Worm (Caenorhabditis elegans): Measurements from ENCODE around the gene lipl-4.

Gene lipl-4

DNA sequence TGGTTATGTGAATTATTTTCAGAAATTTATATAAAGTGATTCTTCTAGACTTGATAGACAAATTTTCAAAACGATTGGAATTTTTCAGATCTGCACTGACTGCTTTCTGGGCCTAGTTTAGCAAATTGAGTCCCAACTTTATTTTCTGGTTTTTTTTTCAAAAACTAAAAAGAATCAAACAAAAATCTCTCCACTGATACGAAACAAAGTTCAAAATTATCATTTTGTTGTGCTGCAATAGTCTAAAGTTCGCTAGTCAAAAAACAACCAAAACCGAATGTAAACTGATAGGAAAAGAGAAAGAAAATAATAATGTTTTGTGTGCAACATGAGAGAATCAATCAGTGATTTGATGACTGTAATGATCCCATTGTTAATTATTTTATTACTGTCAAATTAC is at the start of gene lipl-4:
lipl-4 (plus strand) TSS at position 301 of the 400 bp plus-strand sequence.
- TF ChIP-seq nhr-237 (tag; optimal IDR thresholded peaks at IDR 0.05) (no peak), nhr-2 (tag; optimal IDR thresholded peaks at IDR 0.05) (no peak), unc-62 (GFP tag; optimal IDR thresholded peaks at IDR 0.05) (no peak), blmp-1 (tag; optimal IDR thresholded peaks at IDR 0.05) (no peak), elt-3 (tag; optimal IDR thresholded peaks at IDR 0.05) (no peak), cnd-1 (tag; optimal IDR thresholded peaks at IDR 0.05) (no peak), unc-120 (tag; optimal IDR thresholded peaks at IDR 0.05; ENCODE audit: poor library complexity, severe bottlenecking) (no peak), bed-3 (GFP tag; optimal IDR thresholded peaks at IDR 0.05) (no peak)

DNA sequence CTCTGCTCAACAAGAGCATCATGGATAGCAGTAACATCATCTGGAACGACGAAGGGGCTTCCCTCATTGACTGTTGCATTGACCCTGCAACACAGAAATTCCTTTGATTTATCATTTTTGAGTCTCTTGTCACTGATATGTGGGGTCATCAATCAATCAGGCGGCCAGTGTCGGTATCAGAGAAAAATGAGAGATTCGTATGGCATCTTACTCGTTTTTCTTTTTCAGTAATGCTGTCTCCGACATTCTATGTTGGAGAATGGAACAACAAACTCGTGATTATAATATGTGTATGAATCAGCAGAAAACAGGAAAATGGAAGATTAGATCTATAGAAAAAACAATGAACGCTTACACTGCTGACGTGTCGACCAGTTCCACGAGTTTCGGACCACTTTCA is 46.8 kb upstream of the lipl-4 start:
- TF ChIP-seq M03D4.4 (tag; optimal IDR thresholded peaks at IDR 0.05) (no peak), unc-62 (GFP tag; optimal IDR thresholded peaks at IDR 0.05) (peak; percentile 9)

DNA sequence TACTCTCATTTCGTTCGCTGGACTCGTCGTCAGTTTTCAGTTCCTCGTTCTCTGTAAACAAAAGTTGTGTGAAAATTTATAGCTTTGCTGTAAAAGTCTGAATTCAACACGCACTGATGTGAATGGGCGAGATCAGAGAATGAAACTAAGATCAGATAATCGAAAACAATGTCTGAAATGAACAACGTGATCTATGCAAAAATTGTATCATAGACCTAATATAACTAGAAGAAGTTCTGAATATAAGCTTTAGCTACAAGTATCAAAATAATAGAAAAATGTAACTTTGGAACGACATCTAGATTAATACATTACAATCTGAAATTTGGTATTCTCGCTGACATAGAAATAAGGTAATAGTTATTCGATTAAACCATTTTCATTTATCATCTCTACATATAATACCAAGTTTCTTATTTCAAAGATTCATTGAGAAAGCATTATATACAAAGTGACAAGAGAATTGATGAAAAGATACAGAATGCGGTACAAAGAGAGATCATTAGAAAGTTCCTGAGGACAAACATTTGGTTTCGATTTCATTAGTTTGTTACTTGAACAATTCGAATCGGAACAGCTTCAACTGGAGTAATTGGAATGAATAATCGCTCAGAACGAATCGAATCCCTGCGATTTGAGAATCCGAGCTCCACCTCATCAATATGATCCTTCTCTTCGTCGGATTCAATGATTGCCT is 45.7 kb upstream of the lipl-4 start, which contains the start of gene moc-2:
moc-2 (minus strand) TSS at position 51 of the 697 bp plus-strand sequence.
- TF ChIP-seq ceh-83 (GFP tag; optimal IDR thresholded peaks at IDR 0.05) (no peak), unc-120 (tag; optimal IDR thresholded peaks at IDR 0.05; ENCODE audit: poor library complexity, severe bottlenecking) (no peak), elt-3 (tag; optimal IDR thresholded peaks at IDR 0.05) (no peak), ces-1 (GFP tag; optimal IDR thresholded peaks at IDR 0.05) (no peak), cnd-1 (tag; optimal IDR thresholded peaks at IDR 0.05) (no peak), nhr-2 (tag; optimal IDR thresholded peaks at IDR 0.05) (no peak), sptf-1 (tag; optimal IDR thresholded peaks at IDR 0.05) (no peak), unc-39 (tag; optimal IDR thresholded peaks at IDR 0.05) (no peak), blmp-1 (tag; optimal IDR thresholded peaks at IDR 0.05) (no peak), nhr-12 (tag; optimal IDR thresholded peaks at IDR 0.05) (no peak), nhr-28 (tag; optimal IDR thresholded peaks at IDR 0.05) (no peak), lin-32 (GFP tag; optimal IDR thresholded peaks at IDR 0.05) (no peak), mls-2 (tag; optimal IDR thresholded peaks at IDR 0.05) (no peak), ceh-43 (GFP tag; optimal IDR thresholded peaks at IDR 0.05) (no peak), elt-1 (tag; optimal IDR thresholded peaks at IDR 0.05; ENCODE audit: borderline replicate concordance, insufficient read depth) (no peak), nhr-76 (tag; optimal IDR thresholded peaks at IDR 0.05) (no peak), zip-8 (tag; optimal IDR thresholded peaks at IDR 0.05) (no peak), lin-13 (tag; optimal IDR thresholded peaks at IDR 0.05) (no peak)

- TF ChIP-seq ham-2 (GFP tag; optimal IDR thresholded peaks at IDR 0.05) (no peak), unc-120 (tag; optimal IDR thresholded peaks at IDR 0.05; ENCODE audit: poor library complexity, severe bottlenecking) (no peak), nhr-2 (tag; optimal IDR thresholded peaks at IDR 0.05) (no peak), pha-4 (tag; optimal IDR thresholded peaks at IDR 0.05) (no peak)
These were observed 44.6 kb upstream of the lipl-4 start, which contains the start of gene W01A11.7 for ce11 chrV:6505339-6505811. Gene W01A11.7 (minus strand): TSS chrV:6505389.

ce11 chrV:6506238-6506956 is 43.6 kb upstream of the lipl-4 start:
- TF ChIP-seq drap-1 (GFP tag; optimal IDR thresholded peaks at IDR 0.05) (no peak), pha-4 (tag; optimal IDR thresholded peaks at IDR 0.05) (no peak), nhr-237 (tag; optimal IDR thresholded peaks at IDR 0.05) (no peak), ceh-39 (tag; optimal IDR thresholded peaks at IDR 0.05) (no peak), unc-62 (GFP tag; optimal IDR thresholded peaks at IDR 0.05) (no peak), elt-1 (tag; optimal IDR thresholded peaks at IDR 0.05; ENCODE audit: borderline replicate concordance, insufficient read depth) (no peak), mls-2 (tag; optimal IDR thresholded peaks at IDR 0.05) (no peak), hlh-1 (tag; optimal IDR thresholded peaks at IDR 0.05) (no peak), sptf-1 (tag; optimal IDR thresholded peaks at IDR 0.05) (no peak)

- no peak for TF ChIP-seq nhr-2 (tag; optimal IDR thresholded peaks at IDR 0.05)
- TF ChIP-seq mls-2 (tag; optimal IDR thresholded peaks at IDR 0.05) = no peak
- TF ChIP-seq nhr-237 (tag; optimal IDR thresholded peaks at IDR 0.05) = no peak
- TF ChIP-seq ham-2 (GFP tag; optimal IDR thresholded peaks at IDR 0.05) = no peak
- no peak for TF ChIP-seq unc-62 (GFP tag; optimal IDR thresholded peaks at IDR 0.05)
- TF ChIP-seq unc-120 (tag; optimal IDR thresholded peaks at IDR 0.05; ENCODE audit: poor library complexity, severe bottlenecking) = no peak
- no peak for TF ChIP-seq cnd-1 (tag; optimal IDR thresholded peaks at IDR 0.05)
- TF ChIP-seq hlh-1 (tag; optimal IDR thresholded peaks at IDR 0.05) = no peak
These were observed 41.3 kb upstream of the lipl-4 start, which contains the start of gene ubh-3 for ce11 chrV:6508703-6509102. Gene ubh-3 (minus strand): TSS chrV:6508803.
